Fruit fly (Drosophila melanogaster): ENCODE data around the gene Nepl11.

The Nepl11 gene

DNA sequence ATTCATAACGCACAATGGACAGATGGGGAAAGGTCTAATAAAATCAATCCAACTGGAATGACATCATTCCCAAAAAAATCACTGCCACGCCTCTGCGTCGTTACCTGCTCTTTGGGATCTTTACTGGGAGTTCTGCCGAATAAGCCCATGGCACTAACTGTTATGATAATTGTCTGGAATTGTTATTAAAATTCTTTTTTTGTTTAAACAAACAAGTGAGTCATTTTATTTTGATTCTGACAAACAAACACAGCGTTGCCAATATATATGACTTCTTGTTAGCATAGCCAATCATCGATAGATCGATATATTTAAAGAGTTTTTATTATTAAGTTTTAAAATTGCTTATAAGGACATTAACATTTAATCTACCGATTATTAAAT is 16.0 kb upstream of the Nepl11 start, which contains the start of gene Vps24 (continued):
- TF ChIP-seq CG6813 (GFP tag; optimal IDR thresholded peaks at IDR 0.05) = no peak
- TF ChIP-seq CG4404 (GFP tag; IDR thresholded peaks at IDR 0.05) = no peak
- no peak for TF ChIP-seq tx (GFP tag; optimal IDR thresholded peaks at IDR 0.05)
- no peak for TF ChIP-seq cato (GFP tag; optimal IDR thresholded peaks at IDR 0.05; ENCODE audit: borderline replicate concordance)
- peak; percentile 57 for TF ChIP-seq CG16813 (GFP tag; IDR thresholded peaks at IDR 0.05; ENCODE audit: partially characterized antibody)
- TF ChIP-seq ssp (GFP tag; IDR thresholded peaks at IDR 0.05) = no peak
- TF ChIP-seq CG6765 (GFP tag; optimal IDR thresholded peaks at IDR 0.05) = no peak
- TF ChIP-seq tgo (GFP tag; IDR thresholded peaks at IDR 0.05) = no peak
- TF ChIP-seq Gug (GFP tag; IDR thresholded peaks at IDR 0.05) = no peak
- TF ChIP-seq z (GFP tag; IDR thresholded peaks at IDR 0.05) = no peak
- peak; percentile 15 for TF ChIP-seq Elba2 (GFP tag; optimal IDR thresholded peaks at IDR 0.05)
- no peak for TF ChIP-seq CG5953 (GFP tag; IDR thresholded peaks at IDR 0.05)
- no peak for TF ChIP-seq Sox102F (GFP tag; optimal IDR thresholded peaks at IDR 0.05)
- TF ChIP-seq gt (GFP tag; IDR thresholded peaks at IDR 0.05) = no peak
- TF ChIP-seq MTF-1 (GFP tag; optimal IDR thresholded peaks at IDR 0.05; ENCODE audit: borderline replicate concordance) = no peak
- no peak for TF ChIP-seq CG11398 (GFP tag; optimal IDR thresholded peaks at IDR 0.05)
- TF ChIP-seq hbn (GFP tag; IDR thresholded peaks at IDR 0.05; ENCODE audit: partially characterized antibody) = peak; percentile 51; the same call in 1 of the 2 replicates
- no peak for TF ChIP-seq HmgZ (tag; optimal IDR thresholded peaks at IDR 0.05)
- TF ChIP-seq HmgD (GFP tag; optimal IDR thresholded peaks at IDR 0.05) = no peak
- peak; percentile 66 for TF ChIP-seq BEAF-32 (GFP tag; optimal IDR thresholded peaks at IDR 0.05)
- TF ChIP-seq CG2116 (GFP tag; optimal IDR thresholded peaks at IDR 0.05) = no peak
- TF ChIP-seq Xrp1 (GFP tag; IDR thresholded peaks at IDR 0.05) = no peak
- peak; percentile 41; the same call in 1 of the 3 replicates for TF ChIP-seq vnd (GFP tag; IDR thresholded peaks at IDR 0.05; ENCODE audit: partially characterized antibody)
- TF ChIP-seq MESR4 (GFP tag; optimal IDR thresholded peaks at IDR 0.05) = peak; percentile 82
- TF ChIP-seq pum (GFP tag; optimal IDR thresholded peaks at IDR 0.05) = no peak
- TF ChIP-seq toy (GFP tag; IDR thresholded peaks at IDR 0.05) = no peak
- TF ChIP-seq Six4 (GFP tag; optimal IDR thresholded peaks at IDR 0.05) = no peak
- no peak for TF ChIP-seq NK7.1 (GFP tag; optimal IDR thresholded peaks at IDR 0.05)
- TF ChIP-seq CG11696 (GFP tag; IDR thresholded peaks at IDR 0.05) = no peak
- TF ChIP-seq az2 (GFP tag; optimal IDR thresholded peaks at IDR 0.05) = no peak
- TF ChIP-seq bowl (GFP tag; IDR thresholded peaks at IDR 0.05) = no peak
- no peak for TF ChIP-seq CHES-1-like (GFP tag; optimal IDR thresholded peaks at IDR 0.05)
- TF ChIP-seq ham (GFP tag; IDR thresholded peaks at IDR 0.05) = no peak
- no peak for TF ChIP-seq Fer1 (GFP tag; optimal IDR thresholded peaks at IDR 0.05)
- no peak; the same call in 1 of the 2 replicates for TF ChIP-seq MBD-R2 (GFP tag; IDR thresholded peaks at IDR 0.05)
- no peak for TF ChIP-seq B-H1 (GFP tag; IDR thresholded peaks at IDR 0.05)
- no peak for TF ChIP-seq CG3065 (GFP tag; optimal IDR thresholded peaks at IDR 0.05)
- TF ChIP-seq CG12071 (GFP tag; optimal IDR thresholded peaks at IDR 0.05) = no peak
- TF ChIP-seq CG15011 (GFP tag; optimal IDR thresholded peaks at IDR 0.05) = no peak
- no peak for TF ChIP-seq Med (GFP tag)
- no peak for TF ChIP-seq trem (tag; optimal IDR thresholded peaks at IDR 0.05)
- TF ChIP-seq Sry-β (GFP tag; optimal IDR thresholded peaks at IDR 0.05) = no peak
- TF ChIP-seq Max (GFP tag; optimal IDR thresholded peaks at IDR 0.05) = no peak
- no peak for TF ChIP-seq CG17912 (GFP tag; optimal IDR thresholded peaks at IDR 0.05)
- TF ChIP-seq cad (GFP tag; optimal IDR thresholded peaks at IDR 0.05) = peak; percentile 19
- TF ChIP-seq CG14050 (GFP tag; IDR thresholded peaks at IDR 0.05) = no peak
- no peak; the same call in 2 of the 3 replicates for TF ChIP-seq CG14860 (GFP tag; IDR thresholded peaks at IDR 0.05; ENCODE audit: partially characterized antibody)
- TF ChIP-seq slbo (GFP tag; IDR thresholded peaks at IDR 0.05) = no peak
- no peak for TF ChIP-seq CG17186 (GFP tag; optimal IDR thresholded peaks at IDR 0.05)
- TF ChIP-seq CkIIα-i1 (GFP tag; IDR thresholded peaks at IDR 0.05) = no peak
- TF ChIP-seq CG4617 (GFP tag; optimal IDR thresholded peaks at IDR 0.05; ENCODE audit: borderline replicate concordance) = peak; percentile 29
- TF ChIP-seq CG16815 (GFP tag; optimal IDR thresholded peaks at IDR 0.05) = no peak

Measured in whole organism, embryonic.